Fruit fly (Drosophila melanogaster) whole organism, wandering third instar larva: ENCODE measurements around the gene Blimp-1.

ENCODE experiments used
- Abd-B ChIP-seq: fragments of >200 bp; optimal IDR thresholded peaks from 2 replicates; lab custom pipeline; 2017; ENCODE audit warnings: missing biosample characterization, missing genetic modification characterization
- CG32264 ChIP-seq: fragments of 200-800 bp; sonication (Bioruptor generic); optimal IDR thresholded peaks from 2 replicates; lab custom pipeline; 2016; ENCODE audit warnings: missing biosample characterization, missing genetic modification characterization
- CG9705 ChIP-seq: fragments of 200-800 bp; sonication (Bioruptor generic); optimal IDR thresholded peaks from 2 replicates; lab custom pipeline; 2018; ENCODE audit warnings: missing biosample characterization, mild to moderate bottlenecking, missing genetic modification characterization
- CrebA ChIP-seq: fragments of 200-800 bp; sonication (Bioruptor generic); optimal IDR thresholded peaks from 2 replicates; lab custom pipeline; 2016; ENCODE audit warnings: missing biosample characterization, mild to moderate bottlenecking, missing genetic modification characterization, borderline replicate concordance
- Dfd ChIP-seq: fragments of >200 bp; optimal IDR thresholded peaks from 2 replicates; lab custom pipeline; 2017; ENCODE audit warnings: missing biosample characterization, missing genetic modification characterization
- Dif ChIP-seq: fragments of 200-275, 200-300 bp; sonication (Bioruptor generic); optimal IDR thresholded peaks from 2 replicates; lab custom pipeline; 2018; ENCODE audit warnings: missing biosample characterization, missing genetic modification characterization; ENCODE audit not compliant: partially characterized antibody
- GATAd ChIP-seq: sonication (Bioruptor generic); optimal IDR thresholded peaks from 2 replicates; lab custom pipeline; 2016; ENCODE audit warnings: missing biosample characterization, missing genetic modification characterization
- HLH106 ChIP-seq: fragments of 200-800 bp; optimal IDR thresholded peaks from 3 replicates; lab custom pipeline; 2019; ENCODE audit warnings: missing biosample characterization, mild to moderate bottlenecking, missing genetic modification characterization, moderate library complexity
- Hnf4 ChIP-seq: fragments of 200-800 bp; sonication (Bioruptor generic); optimal IDR thresholded peaks from 2 replicates; lab custom pipeline; 2016; ENCODE audit warnings: missing biosample characterization, mild to moderate bottlenecking, missing genetic modification characterization
- Hr78 ChIP-seq: fragments of >200 bp; optimal IDR thresholded peaks from 2 replicates; lab custom pipeline; 2017; ENCODE audit warnings: missing biosample characterization, missing genetic modification characterization
- Hr83 ChIP-seq: fragments of 200-300 bp; sonication (Bioruptor generic); optimal IDR thresholded peaks from 2 replicates; lab custom pipeline; 2016; ENCODE audit warnings: missing biosample characterization, mild to moderate bottlenecking, missing genetic modification characterization, moderate library complexity; ENCODE audit not compliant: poor library complexity, severe bottlenecking
- Jra ChIP-seq: sonication (Bioruptor generic); optimal IDR thresholded peaks from 2 replicates; lab custom pipeline; 2016; ENCODE audit warnings: missing biosample characterization, missing genetic modification characterization
- Mio ChIP-seq: sonication (Bioruptor generic); optimal IDR thresholded peaks from 2 replicates; lab custom pipeline; 2016; ENCODE audit warnings: missing biosample characterization, missing genetic modification characterization
- Myc ChIP-seq: fragments of >200 bp; optimal IDR thresholded peaks from 2 replicates; lab custom pipeline; 2017
- N ChIP-seq: fragments of >200 bp; optimal IDR thresholded peaks from 2 replicates; lab custom pipeline; 2018; ENCODE audit warnings: missing biosample characterization, missing external identifiers, missing genetic modification characterization
- OdsH ChIP-seq: fragments of 200-800 bp; sonication (Bioruptor generic); optimal IDR thresholded peaks from 2 replicates; lab custom pipeline; 2016; ENCODE audit warnings: missing biosample characterization, mild to moderate bottlenecking, missing genetic modification characterization
- Rel ChIP-seq, 2 experiments: fragments of 200-800 bp; sonication (Bioruptor generic) in 1 of 2; optimal IDR thresholded peaks; 2 replicates in 1 of 2; 3 replicates in 1 of 2; lab custom pipeline; 2016 to 2019; ENCODE audit warnings: mild to moderate bottlenecking in 2 of 2, missing biosample characterization in 2 of 2, missing genetic modification characterization in 2 of 2, moderate library complexity in 1 of 2
- Sp1 ChIP-seq: fragments of 200-800 bp; sonication (Bioruptor generic); optimal IDR thresholded peaks from 3 replicates; lab custom pipeline; 2019; ENCODE audit warnings: missing biosample characterization, mild to moderate bottlenecking, missing genetic modification characterization, moderate library complexity
- Vsx2 ChIP-seq: fragments of 200-300, 225-300 bp; sonication (Bioruptor generic); optimal IDR thresholded peaks from 2 replicates; lab custom pipeline; 2018; ENCODE audit warnings: missing biosample characterization, missing genetic modification characterization; ENCODE audit not compliant: partially characterized antibody
- br ChIP-seq: fragments of 200-800 bp; sonication (Bioruptor generic); optimal IDR thresholded peaks from 2 replicates; lab custom pipeline; 2016; ENCODE audit warnings: missing biosample characterization, missing genetic modification characterization
- brk ChIP-seq: fragments of 200-800 bp; sonication (Bioruptor generic); optimal IDR thresholded peaks from 2 replicates; lab custom pipeline; 2016; ENCODE audit warnings: missing biosample characterization, mild to moderate bottlenecking, missing genetic modification characterization
- dl ChIP-seq, 2 experiments: fragments of 175-275, 200-275 bp in 1 of 2; fragments of 200-275 bp in 1 of 2; sonication (Bioruptor generic); optimal IDR thresholded peaks; lab custom pipeline; 2018; ENCODE audit warnings: mild to moderate bottlenecking in 2 of 2, missing biosample characterization in 2 of 2, missing genetic modification characterization in 2 of 2, moderate library complexity in 2 of 2; ENCODE audit not compliant: partially characterized antibody in 2 of 2, insufficient read depth in 1 of 2
- dmrt93B ChIP-seq: fragments of 200-800 bp; sonication (Bioruptor generic); optimal IDR thresholded peaks from 2 replicates; lab custom pipeline; 2018; ENCODE audit warnings: missing biosample characterization, mild to moderate bottlenecking, missing genetic modification characterization
- dsf ChIP-seq: sonication (Bioruptor generic); optimal IDR thresholded peaks from 2 replicates; lab custom pipeline; 2016; ENCODE audit warnings: missing biosample characterization, missing genetic modification characterization, borderline replicate concordance
- ey ChIP-seq: fragments of 200-800 bp; sonication (Bioruptor generic); optimal IDR thresholded peaks from 2 replicates; lab custom pipeline; 2016; ENCODE audit warnings: missing biosample characterization, missing genetic modification characterization
- foxo ChIP-seq, 2 experiments: fragments of 200-800 bp; sonication (Bioruptor generic); optimal IDR thresholded peaks; 2 replicates in 1 of 2; 3 replicates in 1 of 2; lab custom pipeline; 2016 to 2017; ENCODE audit warnings: missing biosample characterization in 2 of 2, missing genetic modification characterization in 2 of 2
- fru ChIP-seq: fragments of 200-800 bp; sonication (Bioruptor generic); optimal IDR thresholded peaks from 3 replicates; lab custom pipeline; 2016; ENCODE audit warnings: missing biosample characterization, mild to moderate bottlenecking, missing genetic modification characterization
- h ChIP-seq: fragments of 200-800 bp; sonication (Bioruptor generic); optimal IDR thresholded peaks from 3 replicates; lab custom pipeline; 2016; ENCODE audit warnings: missing biosample characterization, mild to moderate bottlenecking, missing genetic modification characterization
- jim ChIP-seq: fragments of 175-275, 200-325 bp; sonication (Bioruptor generic); optimal IDR thresholded peaks from 2 replicates; lab custom pipeline; 2016; ENCODE audit warnings: missing biosample characterization, mild to moderate bottlenecking, missing genetic modification characterization
- lola ChIP-seq: fragments of >200 bp; optimal IDR thresholded peaks from 2 replicates; lab custom pipeline; 2017; ENCODE audit warnings: missing biosample characterization, missing genetic modification characterization
- pan ChIP-seq: fragments of >200 bp; optimal IDR thresholded peaks from 2 replicates; lab custom pipeline; 2017
- psq ChIP-seq: fragments of 200-800 bp; sonication (Bioruptor generic); optimal IDR thresholded peaks from 3 replicates; lab custom pipeline; 2017; ENCODE audit warnings: missing biosample characterization, mild to moderate bottlenecking, missing genetic modification characterization, moderate library complexity
- rgr ChIP-seq: fragments of 200-800 bp; sonication (Bioruptor generic); optimal IDR thresholded peaks from 3 replicates; lab custom pipeline; 2016; ENCODE audit warnings: missing biosample characterization, mild to moderate bottlenecking, missing genetic modification characterization
- sage ChIP-seq: fragments of 200-800 bp; sonication (Bioruptor generic); optimal IDR thresholded peaks from 2 replicates; lab custom pipeline; 2016; ENCODE audit warnings: missing biosample characterization, mild to moderate bottlenecking, missing genetic modification characterization
- sv ChIP-seq: fragments of 200-800 bp; sonication (Bioruptor generic); optimal IDR thresholded peaks from 3 replicates; lab custom pipeline; 2016; ENCODE audit warnings: missing biosample characterization, missing genetic modification characterization
- tai ChIP-seq: sonication (Bioruptor generic); optimal IDR thresholded peaks from 2 replicates; lab custom pipeline; 2016; ENCODE audit warnings: missing biosample characterization, missing genetic modification characterization
- usp ChIP-seq: fragments of >200 bp; optimal IDR thresholded peaks from 2 replicates; lab custom pipeline; 2017; ENCODE audit warnings: missing biosample characterization, missing genetic modification characterization
- woc ChIP-seq: sonication (Bioruptor generic); optimal IDR thresholded peaks from 2 replicates; lab custom pipeline; 2016; ENCODE audit warnings: missing biosample characterization, mild to moderate bottlenecking, missing genetic modification characterization

Gene Blimp-1

DNA sequence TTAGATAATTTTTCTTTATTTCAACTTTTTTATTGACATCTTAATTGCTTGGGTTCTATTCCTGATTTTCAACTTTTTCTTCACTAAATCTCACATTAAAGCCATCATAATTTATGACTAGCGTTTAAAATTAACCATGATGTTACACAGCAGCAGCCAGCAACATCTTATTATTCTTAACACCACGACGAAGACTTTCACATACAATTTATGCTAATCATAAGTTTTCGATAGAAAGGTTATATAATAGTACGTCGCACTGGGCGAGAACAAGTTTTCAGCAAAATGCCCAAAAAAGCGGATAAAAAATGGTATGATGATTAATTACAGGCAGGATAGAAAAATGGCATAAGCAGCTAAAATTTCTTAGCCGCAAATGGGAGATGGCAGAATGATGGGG, 1.1 kb downstream of the Blimp-1 start:
- no peak for TF ChIP-seq N (GFP tag; lab: Kevin White, UChicago)
- no peak for TF ChIP-seq Hr78 (GFP tag; lab: Kevin White, UChicago)
- no peak for TF ChIP-seq brk (GFP tag; lab: Kevin White, UChicago)
- no peak for TF ChIP-seq CG9705
- TF ChIP-seq woc, result no peak
- TF ChIP-seq dsf (GFP tag; lab: Kevin White, UChicago), result no peak
- no peak for TF ChIP-seq Dfd (GFP tag; lab: Kevin White, UChicago)
- no peak for TF ChIP-seq Jra (GFP tag; lab: Kevin White, UChicago)
- TF ChIP-seq usp (GFP tag; lab: Kevin White, UChicago), result no peak
- TF ChIP-seq lola (GFP tag; lab: Kevin White, UChicago), result no peak

DNA sequence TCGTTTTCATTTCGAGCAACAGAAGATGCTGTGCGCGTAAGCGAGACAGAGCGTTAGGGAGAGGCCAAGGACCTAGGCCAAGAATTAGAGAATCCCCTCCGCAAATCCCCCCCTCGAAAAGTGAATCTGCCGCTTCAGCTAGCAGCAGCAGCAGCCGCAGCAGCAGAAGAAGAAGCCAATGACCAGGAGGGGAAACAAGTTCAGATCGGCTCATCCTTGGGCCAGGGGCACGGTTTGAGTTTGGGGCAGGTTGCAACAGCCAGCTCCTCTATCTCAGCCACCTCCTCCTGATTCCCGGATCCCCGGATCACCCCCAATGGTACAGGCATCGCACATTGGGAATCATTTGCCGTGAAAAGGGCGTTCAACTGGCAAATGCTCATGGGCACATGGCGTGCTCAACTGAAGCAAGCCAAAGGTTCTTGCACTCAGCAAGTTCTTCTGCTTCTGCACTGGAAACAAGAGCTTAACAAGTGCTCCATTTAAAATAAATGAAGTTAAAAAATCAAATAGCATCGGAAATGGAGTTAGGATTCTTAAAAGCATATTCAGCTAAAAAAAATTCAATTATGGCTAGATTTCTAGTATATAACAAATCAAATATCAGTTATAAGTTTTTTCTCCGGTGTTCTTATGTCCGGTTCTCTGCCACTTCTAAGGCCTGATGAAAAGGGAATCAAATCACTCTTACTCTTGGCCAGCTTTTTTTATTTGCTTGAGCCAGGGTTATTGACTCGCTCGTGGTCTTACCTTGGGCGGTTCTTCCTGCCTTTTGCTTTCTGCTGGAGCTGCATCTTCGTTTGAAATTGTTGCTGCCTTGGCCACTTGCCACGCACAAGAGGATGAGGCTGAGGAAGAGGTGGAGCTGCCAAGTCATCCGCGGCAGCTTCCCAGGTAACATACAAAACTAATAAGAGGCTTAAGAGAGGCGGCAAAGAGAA, 2.7 kb downstream of the Blimp-1 start:
- TF ChIP-seq GATAd (GFP tag; lab: Kevin White, UChicago) (no peak), Rel (GFP tag; optimal IDR thresholded peaks at IDR 0.05; lab: Kevin White, UChicago) (no peak), Rel (tag; optimal IDR thresholded peaks at IDR 0.05; lab: Kevin White, UChicago) (peak; percentile 41), pan (lab: Kevin White, UChicago) (no peak), Abd-B (GFP tag; lab: Kevin White, UChicago) (no peak), brk (GFP tag; lab: Kevin White, UChicago) (peak; percentile 17), dsf (GFP tag; lab: Kevin White, UChicago) (no peak), N (GFP tag; lab: Kevin White, UChicago) (no peak), br (peak; percentile 87), HLH106 (peak; percentile 91), sv (no peak), rgr (GFP tag; lab: Kevin White, UChicago) (peak; percentile 72), CrebA (peak; percentile 41), CG32264 (GFP tag; lab: Kevin White, UChicago) (no peak), sage (peak; percentile 87), ey (peak; percentile 77), psq (GFP tag; lab: Kevin White, UChicago) (no peak), CG9705 (peak; percentile 58), jim (GFP tag; lab: Kevin White, UChicago) (no peak), Sp1 (GFP tag; lab: Kevin White, UChicago) (peak; percentile 77), Mio (GFP tag; lab: Kevin White, UChicago) (no peak), Dif (no peak), OdsH (GFP tag; lab: Kevin White, UChicago) (peak; percentile 72), tai (GFP tag; lab: Kevin White, UChicago) (peak; percentile 63), Vsx2 (GFP tag; lab: Kevin White, UChicago) (no peak), dl (GFP tag; optimal IDR thresholded peaks at IDR 0.05; lab: Kevin White, UChicago; ENCODE audit: insufficient read depth in 1 of 2, partially characterized antibody in 2 of 2) (no peak), usp (GFP tag; lab: Kevin White, UChicago) (no peak), fru (GFP tag; lab: Kevin White, UChicago) (peak; percentile 91), Hr83 (GFP tag; lab: Kevin White, UChicago) (peak; percentile 38), dmrt93B (peak; percentile 68), Jra (GFP tag; lab: Kevin White, UChicago) (peak; percentile 71), foxo (GFP tag; optimal IDR thresholded peaks at IDR 0.05; lab: Kevin White, UChicago) (peak in 1 of 2 experiments; percentile 91), woc (peak; percentile 84), Myc (lab: Kevin White, UChicago) (no peak), Hr78 (GFP tag; lab: Kevin White, UChicago) (no peak), h (peak; percentile 75), Hnf4 (peak; percentile 77), lola (GFP tag; lab: Kevin White, UChicago) (no peak), Dfd (GFP tag; lab: Kevin White, UChicago) (no peak)
